Worm (Caenorhabditis elegans) whole organism, mixed stage, embryonic: ENCODE measurements around the gene cutl-26.

Experiments used
- M03D4.4 ChIP-seq: sonication (generic microtip); optimal IDR thresholded peaks from 2 replicates; lab custom pipeline; 2017; ENCODE audit warnings: mild to moderate bottlenecking, missing genetic modification characterization, missing compliant biosample characterization
- blmp-1 ChIP-seq: fragments of 150-350 bp; optimal IDR thresholded peaks from 2 replicates; lab custom pipeline; 2014; ENCODE audit warnings: missing biosample characterization, missing genetic modification characterization
- ceh-39 ChIP-seq: fragments of 150-350 bp; optimal IDR thresholded peaks from 2 replicates; lab custom pipeline; 2014; ENCODE audit warnings: missing biosample characterization, missing genetic modification characterization
- ceh-43 ChIP-seq: fragments of 200-800 bp; sonication (Bioruptor generic); optimal IDR thresholded peaks from 2 replicates; lab custom pipeline; 2018; ENCODE audit warnings: mild to moderate bottlenecking, missing genetic modification characterization, moderate library complexity, missing compliant biosample characterization
- ceh-83 ChIP-seq: fragments of 200-800 bp; sonication (Bioruptor generic); optimal IDR thresholded peaks from 2 replicates; lab custom pipeline; 2018; ENCODE audit warnings: mild to moderate bottlenecking, missing genetic modification characterization, missing compliant biosample characterization
- ces-1 ChIP-seq: fragments of 150-350 bp; optimal IDR thresholded peaks from 2 replicates; lab custom pipeline; 2014; ENCODE audit warnings: missing biosample characterization, missing genetic modification reagents, missing genetic modification characterization
- cnd-1 ChIP-seq: fragments of 200-800 bp; sonication (Bioruptor generic); optimal IDR thresholded peaks from 2 replicates; lab custom pipeline; 2018; ENCODE audit warnings: mild to moderate bottlenecking, missing genetic modification characterization, missing compliant biosample characterization
- drap-1 ChIP-seq: fragments of 200-800 bp; sonication (Bioruptor generic); optimal IDR thresholded peaks from 3 replicates; lab custom pipeline; 2018; ENCODE audit warnings: mild to moderate bottlenecking, missing genetic modification characterization, missing compliant biosample characterization
- elt-1 ChIP-seq: sonication (generic microtip); optimal IDR thresholded peaks from 2 replicates; lab custom pipeline; 2017; ENCODE audit warnings: missing genetic modification characterization, mild to moderate bottlenecking, missing compliant biosample characterization, antibody characterized with exemption, moderate library complexity, borderline replicate concordance; ENCODE audit not compliant: insufficient read depth
- elt-3 ChIP-seq: fragments of 150-350 bp; optimal IDR thresholded peaks from 2 replicates; lab custom pipeline; 2014; ENCODE audit warnings: missing biosample characterization, missing genetic modification characterization
- flh-1 ChIP-seq: fragments of 200-800 bp; sonication (Bioruptor generic); optimal IDR thresholded peaks from 2 replicates; lab custom pipeline; 2018; ENCODE audit warnings: mild to moderate bottlenecking, missing genetic modification characterization, moderate library complexity, missing compliant biosample characterization
- ham-2 ChIP-seq: fragments of 200-800 bp; sonication (Bioruptor generic); optimal IDR thresholded peaks from 2 replicates; lab custom pipeline; 2018; ENCODE audit warnings: mild to moderate bottlenecking, missing genetic modification characterization, missing compliant biosample characterization
- hlh-1 ChIP-seq: fragments of 150-350 bp; optimal IDR thresholded peaks from 2 replicates; lab custom pipeline; 2014; ENCODE audit warnings: missing biosample characterization, missing genetic modification reagents, missing genetic modification characterization
- lin-13 ChIP-seq: fragments of 150-350 bp; optimal IDR thresholded peaks from 2 replicates; lab custom pipeline; 2014; ENCODE audit warnings: missing biosample characterization, missing genetic modification characterization
- lin-32 ChIP-seq: fragments of 200-800 bp; sonication (Bioruptor generic); optimal IDR thresholded peaks from 2 replicates; lab custom pipeline; 2018; ENCODE audit warnings: mild to moderate bottlenecking, missing genetic modification characterization, missing compliant biosample characterization
- lsy-2 ChIP-seq: fragments of 150-350 bp; optimal IDR thresholded peaks from 2 replicates; lab custom pipeline; 2014; ENCODE audit warnings: missing biosample characterization, missing genetic modification characterization
- mab-5 ChIP-seq: fragments of 150-350 bp; optimal IDR thresholded peaks from 2 replicates; lab custom pipeline; 2014; ENCODE audit warnings: missing biosample characterization, missing genetic modification characterization
- mls-2 ChIP-seq: sonication (generic microtip); optimal IDR thresholded peaks from 2 replicates; lab custom pipeline; 2016; ENCODE audit warnings: mild to moderate bottlenecking, missing genetic modification characterization, moderate library complexity, missing compliant biosample characterization
- nhr-12 ChIP-seq: fragments of 150-350 bp; optimal IDR thresholded peaks from 2 replicates; lab custom pipeline; 2014; ENCODE audit warnings: missing biosample characterization, missing genetic modification characterization
- nhr-2 ChIP-seq: fragments of 150-350 bp; optimal IDR thresholded peaks from 2 replicates; lab custom pipeline; 2014; ENCODE audit warnings: missing biosample characterization, missing genetic modification characterization
- nhr-237 ChIP-seq: fragments of 150-350 bp; optimal IDR thresholded peaks from 2 replicates; lab custom pipeline; 2014; ENCODE audit warnings: missing biosample characterization, missing genetic modification characterization
- nhr-28 ChIP-seq: fragments of 150-350 bp; optimal IDR thresholded peaks from 2 replicates; lab custom pipeline; 2014; ENCODE audit warnings: missing biosample characterization, missing genetic modification characterization
- snpc-4 ChIP-seq: fragments of 150-350 bp; optimal IDR thresholded peaks from 2 replicates; lab custom pipeline; 2014; ENCODE audit warnings: missing biosample characterization, missing genetic modification characterization
- sptf-1 ChIP-seq: sonication (generic microtip); optimal IDR thresholded peaks from 2 replicates; lab custom pipeline; 2017; ENCODE audit warnings: mild to moderate bottlenecking, missing genetic modification characterization, moderate library complexity, missing compliant biosample characterization
- tbx-8 ChIP-seq: fragments of 200-800 bp; sonication (Bioruptor generic); optimal IDR thresholded peaks from 2 replicates; lab custom pipeline; 2018; ENCODE audit warnings: mild to moderate bottlenecking, missing genetic modification characterization, moderate library complexity, missing compliant biosample characterization
- unc-120 ChIP-seq: sonication (generic microtip); optimal IDR thresholded peaks from 2 replicates; lab custom pipeline; 2017; ENCODE audit warnings: missing genetic modification characterization, missing compliant biosample characterization; ENCODE audit not compliant: poor library complexity, severe bottlenecking
- unc-39 ChIP-seq: fragments of 150-350 bp; optimal IDR thresholded peaks from 2 replicates; lab custom pipeline; 2014; ENCODE audit warnings: missing biosample characterization, missing genetic modification characterization
- unc-62 ChIP-seq: fragments of 150-350 bp; optimal IDR thresholded peaks from 2 replicates; lab custom pipeline; 2014; ENCODE audit warnings: missing biosample characterization, missing genetic modification reagents, missing genetic modification characterization
- zip-8 ChIP-seq: fragments of 150-350 bp; optimal IDR thresholded peaks from 2 replicates; lab custom pipeline; 2014; ENCODE audit warnings: missing biosample characterization, missing genetic modification characterization
- ztf-11 ChIP-seq: fragments of 150-350 bp; optimal IDR thresholded peaks from 2 replicates; lab custom pipeline; 2014; ENCODE audit warnings: missing biosample characterization, missing genetic modification characterization

cutl-26 gene

DNA sequence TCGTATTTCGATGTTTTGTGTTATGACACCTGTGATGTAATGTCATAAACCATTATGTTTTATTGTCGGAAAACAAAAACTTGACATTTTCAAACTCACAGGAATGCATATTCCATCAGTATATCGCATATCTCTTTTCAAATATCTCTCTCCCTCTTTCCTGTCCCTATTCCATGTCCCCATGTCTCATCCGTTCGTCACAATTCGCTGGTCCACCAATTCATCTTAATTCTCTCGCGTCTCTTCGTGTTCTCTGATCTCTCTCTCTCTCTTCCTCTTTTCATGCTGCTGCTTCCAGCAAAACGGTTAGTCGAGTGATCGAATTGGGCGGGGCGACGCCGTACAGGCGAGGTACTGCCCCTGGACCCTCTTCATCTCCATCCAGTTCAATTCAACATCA lies 34.3 kb upstream of the cutl-26 start:
- TF ChIP-seq unc-62 (GFP tag; lab: Kevin White, UChicago) (peak; percentile 53), ces-1 (GFP tag; lab: Kevin White, UChicago) (no peak)

DNA sequence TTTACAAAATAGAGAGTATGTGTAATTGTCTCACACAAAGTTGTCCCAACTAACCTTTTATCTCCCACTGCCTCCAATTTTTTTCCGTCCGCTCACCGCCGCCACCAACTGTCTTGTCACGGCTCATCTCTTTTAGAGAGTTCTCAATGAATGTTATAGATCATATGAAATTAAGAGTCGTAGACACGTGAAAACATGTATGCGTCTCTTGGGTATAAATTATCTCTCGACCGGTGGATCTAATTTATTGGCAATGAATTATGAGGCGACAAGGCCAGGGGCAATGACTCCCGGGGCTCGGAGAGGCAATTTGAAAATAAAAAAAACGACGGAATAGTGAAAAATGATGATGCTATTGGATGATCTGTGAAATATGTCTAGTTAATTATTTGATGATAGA lies 33.1 kb upstream of the cutl-26 start:
- TF ChIP-seq nhr-237 (tag; lab: Kevin White, UChicago) (no peak), lin-13 (tag; lab: Kevin White, UChicago) (no peak), drap-1 (GFP tag; lab: Kevin White, UChicago) (no peak), ztf-11 (tag; lab: Kevin White, UChicago) (no peak), unc-39 (tag; lab: Kevin White, UChicago) (no peak), mab-5 (tag; lab: Kevin White, UChicago) (peak; percentile 80), ceh-43 (no peak), nhr-28 (tag; lab: Kevin White, UChicago) (no peak), hlh-1 (peak; percentile 78), blmp-1 (tag; lab: Kevin White, UChicago) (no peak), nhr-2 (tag; lab: Kevin White, UChicago) (peak; percentile 17), unc-120 (tag; lab: Kevin White, UChicago) (peak; percentile 41), zip-8 (tag; lab: Kevin White, UChicago) (no peak), ceh-83 (GFP tag; lab: Kevin White, UChicago) (no peak), flh-1 (no peak), unc-62 (GFP tag; lab: Kevin White, UChicago) (peak; percentile 95), mls-2 (tag; lab: Kevin White, UChicago) (no peak), ces-1 (GFP tag; lab: Kevin White, UChicago) (peak; percentile 48), M03D4.4 (tag; lab: Kevin White, UChicago) (no peak)
- TF ChIP-seq, all 35 proteins: peak for 6

DNA sequence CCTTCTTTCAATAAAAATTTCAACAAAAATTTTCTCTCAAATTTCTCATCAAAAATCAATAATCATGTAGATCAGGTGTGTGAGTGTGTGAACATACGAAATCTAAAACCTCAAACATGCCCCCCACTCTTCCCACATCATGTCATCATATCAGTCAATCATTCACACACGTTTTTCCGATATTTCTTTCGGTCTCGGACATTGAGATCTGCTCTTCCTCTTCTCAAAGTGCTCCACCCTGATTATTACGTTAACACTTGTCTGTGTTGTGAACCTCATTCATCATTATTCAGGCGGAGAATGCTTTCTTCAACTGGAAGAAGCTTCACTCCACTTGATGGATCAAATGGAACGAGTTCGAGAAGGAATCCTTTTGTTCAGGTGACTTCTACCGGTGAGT lies 28.9 kb upstream of the cutl-26 start, which contains the start of gene kvs-5:
TSS of gene kvs-5 (plus strand) at position 301 of the 400 bp plus-strand sequence.
- TF ChIP-seq lin-13 (tag; lab: Kevin White, UChicago) (no peak), ces-1 (GFP tag; lab: Kevin White, UChicago) (no peak), cnd-1 (tag; lab: Kevin White, UChicago) (no peak), nhr-237 (tag; lab: Kevin White, UChicago) (no peak), unc-62 (GFP tag; lab: Kevin White, UChicago) (peak; percentile 79), sptf-1 (tag; lab: Kevin White, UChicago) (no peak), unc-120 (tag; lab: Kevin White, UChicago) (no peak), ztf-11 (tag; lab: Kevin White, UChicago) (no peak), nhr-2 (tag; lab: Kevin White, UChicago) (no peak)

DNA sequence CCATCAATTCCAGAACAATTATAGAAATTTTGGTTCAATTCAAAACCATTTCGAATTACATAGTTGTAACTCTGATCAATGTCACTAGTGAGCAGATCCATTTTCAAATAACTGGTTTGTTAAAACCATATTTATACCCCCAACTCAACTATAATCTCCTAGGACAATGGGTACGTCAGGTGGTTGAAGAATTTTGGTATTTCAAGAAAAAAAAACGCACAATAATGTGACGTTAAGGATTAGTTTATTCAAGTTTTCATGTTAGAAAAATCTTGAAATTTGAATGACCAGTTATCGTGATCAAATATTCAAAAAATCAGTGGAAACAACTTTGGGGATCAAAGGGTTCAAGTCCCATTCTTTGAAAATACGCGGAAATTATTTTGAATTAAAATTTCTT lies 23.4 kb upstream of the cutl-26 start, which contains the start of gene srt-24:
TSS of gene srt-24 (minus strand) at position 101 of the 400 bp plus-strand sequence.
- TF ChIP-seq snpc-4 (tag; lab: Kevin White, UChicago) (no peak), elt-1 (tag; lab: Kevin White, UChicago) (no peak), hlh-1 (no peak), zip-8 (tag; lab: Kevin White, UChicago) (no peak), nhr-28 (tag; lab: Kevin White, UChicago) (no peak), ceh-39 (tag; lab: Kevin White, UChicago) (no peak), ham-2 (GFP tag; lab: Kevin White, UChicago) (no peak), lsy-2 (tag; lab: Kevin White, UChicago) (no peak), mls-2 (tag; lab: Kevin White, UChicago) (no peak), ces-1 (GFP tag; lab: Kevin White, UChicago) (no peak), unc-62 (GFP tag; lab: Kevin White, UChicago) (no peak), M03D4.4 (tag; lab: Kevin White, UChicago) (no peak), lin-13 (tag; lab: Kevin White, UChicago) (no peak), unc-39 (tag; lab: Kevin White, UChicago) (no peak)

DNA sequence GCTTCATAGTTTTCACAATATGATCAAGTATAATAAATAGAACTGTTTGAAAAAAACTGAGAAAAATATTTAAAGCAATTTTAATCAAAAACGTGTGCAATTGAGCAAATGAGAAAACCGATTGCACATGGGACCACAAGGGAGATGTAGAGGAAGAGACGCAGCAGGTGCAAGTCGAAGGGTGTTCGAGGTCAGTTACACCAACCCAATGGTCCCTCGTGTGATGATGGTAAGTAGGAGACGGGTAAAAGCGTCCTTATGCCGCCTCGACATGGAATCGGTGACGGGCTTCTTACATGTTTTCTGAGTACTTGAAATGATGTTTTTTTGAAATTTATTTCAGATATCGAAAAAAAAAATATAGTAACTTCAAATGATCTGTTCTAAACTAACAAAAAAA lies 20.6 kb upstream of the cutl-26 start, which contains the start of gene Y55F3C.9:
TSS of gene Y55F3C.9 (minus strand) at position 101 of the 400 bp plus-strand sequence.
- TF ChIP-seq nhr-12 (tag; lab: Kevin White, UChicago) (no peak), drap-1 (GFP tag; lab: Kevin White, UChicago) (no peak), lin-32 (GFP tag; lab: Kevin White, UChicago) (no peak), lin-13 (tag; lab: Kevin White, UChicago) (no peak), ceh-39 (tag; lab: Kevin White, UChicago) (no peak), elt-3 (tag; lab: Kevin White, UChicago) (no peak), cnd-1 (tag; lab: Kevin White, UChicago) (no peak), mab-5 (tag; lab: Kevin White, UChicago) (no peak), snpc-4 (tag; lab: Kevin White, UChicago) (no peak), unc-120 (tag; lab: Kevin White, UChicago) (no peak), tbx-8 (no peak)
- TF ChIP-seq, all 35 proteins: peak for 0
